Worm (Caenorhabditis elegans) whole organism, mixed stage, embryonic: ENCODE measurements around the gene fpn-1.2.

Experiments used
- M03D4.4 ChIP-seq: sonication (generic microtip); optimal IDR thresholded peaks from 2 replicates; lab custom pipeline; 2017; ENCODE audit warnings: mild to moderate bottlenecking, missing genetic modification characterization, missing compliant biosample characterization
- bed-3 ChIP-seq: fragments of 200-800 bp; sonication (Bioruptor generic); optimal IDR thresholded peaks from 3 replicates; lab custom pipeline; 2018; ENCODE audit warnings: mild to moderate bottlenecking, missing genetic modification characterization, moderate library complexity, missing compliant biosample characterization
- blmp-1 ChIP-seq: fragments of 150-350 bp; optimal IDR thresholded peaks from 2 replicates; lab custom pipeline; 2014; ENCODE audit warnings: missing biosample characterization, missing genetic modification characterization
- ceh-43 ChIP-seq: fragments of 200-800 bp; sonication (Bioruptor generic); optimal IDR thresholded peaks from 2 replicates; lab custom pipeline; 2018; ENCODE audit warnings: mild to moderate bottlenecking, missing genetic modification characterization, moderate library complexity, missing compliant biosample characterization
- ceh-83 ChIP-seq: fragments of 200-800 bp; sonication (Bioruptor generic); optimal IDR thresholded peaks from 2 replicates; lab custom pipeline; 2018; ENCODE audit warnings: mild to moderate bottlenecking, missing genetic modification characterization, missing compliant biosample characterization
- ces-1 ChIP-seq: fragments of 150-350 bp; optimal IDR thresholded peaks from 2 replicates; lab custom pipeline; 2014; ENCODE audit warnings: missing biosample characterization, missing genetic modification reagents, missing genetic modification characterization
- cnd-1 ChIP-seq: fragments of 200-800 bp; sonication (Bioruptor generic); optimal IDR thresholded peaks from 2 replicates; lab custom pipeline; 2018; ENCODE audit warnings: mild to moderate bottlenecking, missing genetic modification characterization, missing compliant biosample characterization
- drap-1 ChIP-seq: fragments of 200-800 bp; sonication (Bioruptor generic); optimal IDR thresholded peaks from 3 replicates; lab custom pipeline; 2018; ENCODE audit warnings: mild to moderate bottlenecking, missing genetic modification characterization, missing compliant biosample characterization
- elt-1 ChIP-seq: sonication (generic microtip); optimal IDR thresholded peaks from 2 replicates; lab custom pipeline; 2017; ENCODE audit warnings: missing genetic modification characterization, mild to moderate bottlenecking, missing compliant biosample characterization, antibody characterized with exemption, moderate library complexity, borderline replicate concordance; ENCODE audit not compliant: insufficient read depth
- flh-1 ChIP-seq: fragments of 200-800 bp; sonication (Bioruptor generic); optimal IDR thresholded peaks from 2 replicates; lab custom pipeline; 2018; ENCODE audit warnings: mild to moderate bottlenecking, missing genetic modification characterization, moderate library complexity, missing compliant biosample characterization
- ham-2 ChIP-seq: fragments of 200-800 bp; sonication (Bioruptor generic); optimal IDR thresholded peaks from 2 replicates; lab custom pipeline; 2018; ENCODE audit warnings: mild to moderate bottlenecking, missing genetic modification characterization, missing compliant biosample characterization
- hlh-1 ChIP-seq: fragments of 150-350 bp; optimal IDR thresholded peaks from 2 replicates; lab custom pipeline; 2014; ENCODE audit warnings: missing biosample characterization, missing genetic modification reagents, missing genetic modification characterization
- lin-13 ChIP-seq: fragments of 150-350 bp; optimal IDR thresholded peaks from 2 replicates; lab custom pipeline; 2014; ENCODE audit warnings: missing biosample characterization, missing genetic modification characterization
- lin-32 ChIP-seq: fragments of 200-800 bp; sonication (Bioruptor generic); optimal IDR thresholded peaks from 2 replicates; lab custom pipeline; 2018; ENCODE audit warnings: mild to moderate bottlenecking, missing genetic modification characterization, missing compliant biosample characterization
- lsy-2 ChIP-seq: fragments of 150-350 bp; optimal IDR thresholded peaks from 2 replicates; lab custom pipeline; 2014; ENCODE audit warnings: missing biosample characterization, missing genetic modification characterization
- mep-1 ChIP-seq: fragments of 150-350 bp; optimal IDR thresholded peaks from 2 replicates; lab custom pipeline; 2017; ENCODE audit warnings: missing biosample characterization, missing genetic modification reagents, missing genetic modification characterization, inconsistent platforms
- nhr-2 ChIP-seq: fragments of 150-350 bp; optimal IDR thresholded peaks from 2 replicates; lab custom pipeline; 2014; ENCODE audit warnings: missing biosample characterization, missing genetic modification characterization
- nhr-237 ChIP-seq: fragments of 150-350 bp; optimal IDR thresholded peaks from 2 replicates; lab custom pipeline; 2014; ENCODE audit warnings: missing biosample characterization, missing genetic modification characterization
- nhr-28 ChIP-seq: fragments of 150-350 bp; optimal IDR thresholded peaks from 2 replicates; lab custom pipeline; 2014; ENCODE audit warnings: missing biosample characterization, missing genetic modification characterization
- nhr-76 ChIP-seq: sonication (generic microtip); optimal IDR thresholded peaks from 2 replicates; lab custom pipeline; 2017; ENCODE audit warnings: missing biosample characterization, missing genetic modification characterization
- pha-4 ChIP-seq: fragments of 150-350 bp; optimal IDR thresholded peaks from 2 replicates; lab custom pipeline; 2018; ENCODE audit warnings: missing biosample characterization, missing genetic modification reagents, missing genetic modification characterization
- sem-2 ChIP-seq: fragments of 200-800 bp; sonication (Bioruptor generic); optimal IDR thresholded peaks from 2 replicates; lab custom pipeline; 2018; ENCODE audit warnings: mild to moderate bottlenecking, missing genetic modification characterization, missing compliant biosample characterization
- snpc-4 ChIP-seq: fragments of 150-350 bp; optimal IDR thresholded peaks from 2 replicates; lab custom pipeline; 2014; ENCODE audit warnings: missing biosample characterization, missing genetic modification characterization
- sptf-1 ChIP-seq: sonication (generic microtip); optimal IDR thresholded peaks from 2 replicates; lab custom pipeline; 2017; ENCODE audit warnings: mild to moderate bottlenecking, missing genetic modification characterization, moderate library complexity, missing compliant biosample characterization
- tbx-8 ChIP-seq: fragments of 200-800 bp; sonication (Bioruptor generic); optimal IDR thresholded peaks from 2 replicates; lab custom pipeline; 2018; ENCODE audit warnings: mild to moderate bottlenecking, missing genetic modification characterization, moderate library complexity, missing compliant biosample characterization
- unc-120 ChIP-seq: sonication (generic microtip); optimal IDR thresholded peaks from 2 replicates; lab custom pipeline; 2017; ENCODE audit warnings: missing genetic modification characterization, missing compliant biosample characterization; ENCODE audit not compliant: poor library complexity, severe bottlenecking
- unc-39 ChIP-seq: fragments of 150-350 bp; optimal IDR thresholded peaks from 2 replicates; lab custom pipeline; 2014; ENCODE audit warnings: missing biosample characterization, missing genetic modification characterization
- unc-62 ChIP-seq: fragments of 150-350 bp; optimal IDR thresholded peaks from 2 replicates; lab custom pipeline; 2014; ENCODE audit warnings: missing biosample characterization, missing genetic modification reagents, missing genetic modification characterization

Gene fpn-1.2

DNA sequence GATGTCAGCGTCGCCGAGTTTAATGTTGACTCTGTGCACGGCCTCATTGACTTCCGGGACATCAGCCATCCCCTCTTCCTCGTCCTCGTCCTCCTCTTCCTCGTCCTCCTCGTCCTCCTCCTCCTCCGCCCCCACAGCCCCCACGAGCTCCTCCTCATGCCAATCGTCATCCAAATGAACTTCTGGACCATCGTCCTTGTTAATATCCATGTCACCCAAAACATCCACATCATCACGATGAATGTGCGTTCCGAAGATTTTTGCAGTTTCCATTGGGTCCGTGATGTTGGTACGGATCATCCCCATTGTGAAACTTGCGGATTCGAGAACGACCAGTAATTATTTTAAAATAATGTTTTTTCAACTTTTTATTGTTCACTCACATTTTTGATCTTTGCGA lies 30.1 kb downstream of the fpn-1.2 start:
- TF ChIP-seq sem-2 (no peak), nhr-28 (tag; lab: Kevin White, UChicago) (no peak), ceh-83 (GFP tag; lab: Kevin White, UChicago) (no peak), hlh-1 (tag; lab: Kevin White, UChicago) (no peak), nhr-76 (tag; lab: Kevin White, UChicago) (no peak), snpc-4 (no peak), ceh-43 (GFP tag; lab: Kevin White, UChicago) (no peak), elt-1 (tag; lab: Kevin White, UChicago) (no peak), nhr-2 (tag; lab: Kevin White, UChicago) (no peak), cnd-1 (tag; lab: Kevin White, UChicago) (no peak), flh-1 (GFP tag; lab: Kevin White, UChicago) (no peak), blmp-1 (tag; lab: Kevin White, UChicago) (no peak), unc-39 (tag; lab: Kevin White, UChicago) (no peak), M03D4.4 (tag; lab: Kevin White, UChicago) (no peak)

- TF ChIP-seq nhr-2 (tag; lab: Kevin White, UChicago) (no peak), unc-39 (tag; lab: Kevin White, UChicago) (no peak), sptf-1 (tag; lab: Kevin White, UChicago) (no peak)
- TF ChIP-seq, all 35 proteins: peak for 0
Measured at ce11 chrV:1433419-1433765, 31.1 kb downstream of the fpn-1.2 start.

- TF ChIP-seq snpc-4 (no peak), blmp-1 (tag; lab: Kevin White, UChicago) (no peak), sem-2 (no peak), ces-1 (GFP tag; lab: Kevin White, UChicago) (no peak), ceh-43 (GFP tag; lab: Kevin White, UChicago) (no peak), lsy-2 (no peak), nhr-76 (tag; lab: Kevin White, UChicago) (no peak), sptf-1 (tag; lab: Kevin White, UChicago) (no peak), bed-3 (GFP tag; lab: Kevin White, UChicago) (no peak), ceh-83 (GFP tag; lab: Kevin White, UChicago) (no peak), hlh-1 (tag; lab: Kevin White, UChicago) (no peak), mep-1 (no peak), lin-13 (tag; lab: Kevin White, UChicago) (no peak), nhr-28 (tag; lab: Kevin White, UChicago) (no peak), lin-32 (GFP tag; lab: Kevin White, UChicago) (no peak), tbx-8 (no peak), nhr-237 (no peak), unc-62 (GFP tag; lab: Kevin White, UChicago) (no peak), unc-120 (tag; lab: Kevin White, UChicago) (no peak), cnd-1 (tag; lab: Kevin White, UChicago) (no peak)
Measured at ce11 chrV:1432500-1433418, 31.7 kb downstream of the fpn-1.2 start.

- TF ChIP-seq lsy-2 (no peak), snpc-4 (no peak), drap-1 (GFP tag; lab: Kevin White, UChicago) (no peak)
Measured at ce11 chrV:1431702-1432187, 32.8 kb downstream of the fpn-1.2 start, which contains the start of gene ges-1. ges-1 (minus strand) TSS chrV:1432137.

ce11 chrV:1425595-1425994 lies 38.9 kb downstream of the fpn-1.2 start, which contains the start of gene R12A1.3:
R12A1.3 (minus strand) TSS chrV:1425794.
- peak; percentile 9 for TF ChIP-seq pha-4 (tag; lab: Kevin White, UChicago)
- TF ChIP-seq hlh-1 (tag; lab: Kevin White, UChicago), result no peak

DNA sequence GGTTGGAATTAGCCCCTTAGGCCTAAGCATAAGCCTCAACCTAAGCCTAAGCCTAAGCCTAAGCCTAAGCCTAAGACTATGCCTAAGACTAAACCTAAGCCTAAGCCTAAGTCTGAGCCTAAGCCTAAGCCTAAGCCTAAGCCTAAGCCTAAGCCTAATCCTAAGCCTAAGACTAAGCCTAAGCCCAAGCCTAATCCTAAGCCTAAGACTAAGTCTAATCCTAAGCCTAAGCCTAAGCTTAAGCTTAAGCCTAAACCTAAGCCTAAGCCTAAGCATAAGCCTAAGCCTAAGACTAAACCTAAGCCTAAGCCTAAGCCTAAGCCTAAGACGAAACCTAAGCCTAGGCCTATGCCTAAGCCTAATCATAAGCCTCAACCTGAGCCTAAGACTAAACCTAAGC lies 41.2 kb downstream of the fpn-1.2 start:
- TF ChIP-seq lin-13 (tag; lab: Kevin White, UChicago) (no peak), sptf-1 (tag; lab: Kevin White, UChicago) (peak; percentile 44), ham-2 (GFP tag; lab: Kevin White, UChicago) (peak; percentile 9)
